Worm (Caenorhabditis elegans): ENCODE data around the gene fbxa-26.

Gene fbxa-26

DNA sequence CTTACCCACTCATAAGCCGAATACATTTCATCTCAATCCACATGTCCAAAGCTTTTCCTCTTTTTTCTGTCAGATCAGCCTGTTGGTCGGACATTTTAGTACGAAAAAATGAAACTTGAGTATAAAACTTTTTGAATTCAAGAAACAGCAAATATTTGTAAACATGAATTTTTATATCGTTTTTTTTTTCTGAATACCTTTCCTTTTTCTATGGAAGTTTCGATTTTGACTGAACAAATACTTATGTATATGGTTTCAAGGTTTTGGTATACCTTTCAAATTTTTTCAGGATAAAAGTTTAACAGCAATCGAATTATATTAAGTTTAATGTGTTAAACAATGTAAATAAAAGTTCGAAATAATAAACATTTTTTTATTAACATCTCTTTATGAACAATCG, 2.1 kb downstream of the fbxa-26 start, which contains the start of gene fbxa-5:
Gene fbxa-5 (minus strand): TSS at position 101 of the 400 bp plus-strand sequence.
- TF ChIP-seq nhr-237 (tag; optimal IDR thresholded peaks at IDR 0.05) (no peak), C04F5.9 (tag; optimal IDR thresholded peaks at IDR 0.05) (no peak), pqm-1 (tag; optimal IDR thresholded peaks at IDR 0.05) (no peak), dsc-1 (tag; optimal IDR thresholded peaks at IDR 0.05) (no peak), ceh-82 (tag; optimal IDR thresholded peaks at IDR 0.05) (no peak), ceh-63 (GFP tag; optimal IDR thresholded peaks at IDR 0.05) (no peak), mef-2 (tag; optimal IDR thresholded peaks at IDR 0.05) (no peak), ama-1 (optimal IDR thresholded peaks at IDR 0.05) (no peak), pag-3 (tag; optimal IDR thresholded peaks at IDR 0.05; ENCODE audit: borderline replicate concordance, insufficient read depth) (no peak), efl-3 (GFP tag; optimal IDR thresholded peaks at IDR 0.05) (no peak)

DNA sequence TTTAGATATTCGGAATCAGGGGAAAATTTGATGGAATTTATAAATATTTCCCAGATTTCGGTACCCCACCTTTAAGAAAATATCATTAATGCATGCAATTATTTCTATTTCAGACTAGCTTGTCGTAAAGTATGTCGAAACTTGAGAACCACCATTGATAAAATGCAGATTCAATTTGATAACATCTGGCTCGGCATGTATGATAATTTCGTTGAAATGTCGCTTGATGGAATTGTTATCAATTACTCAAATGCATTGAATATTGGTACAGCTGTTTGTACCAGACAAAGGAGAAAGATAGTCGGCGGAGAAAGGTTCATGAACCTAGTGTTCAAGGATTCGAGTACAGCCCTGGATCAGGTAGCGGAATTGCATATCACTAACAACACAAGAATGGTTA, 10.4 kb downstream of the fbxa-26 start, which contains the start of gene Y82E9BL.19:
Gene Y82E9BL.19 (plus strand): TSS at position 123 of the 400 bp plus-strand sequence.
- TF ChIP-seq elt-2 (tag; optimal IDR thresholded peaks at IDR 0.05), result peak; percentile 23
- no peak for TF ChIP-seq skn-1 (tag; optimal IDR thresholded peaks at IDR 0.05)

DNA sequence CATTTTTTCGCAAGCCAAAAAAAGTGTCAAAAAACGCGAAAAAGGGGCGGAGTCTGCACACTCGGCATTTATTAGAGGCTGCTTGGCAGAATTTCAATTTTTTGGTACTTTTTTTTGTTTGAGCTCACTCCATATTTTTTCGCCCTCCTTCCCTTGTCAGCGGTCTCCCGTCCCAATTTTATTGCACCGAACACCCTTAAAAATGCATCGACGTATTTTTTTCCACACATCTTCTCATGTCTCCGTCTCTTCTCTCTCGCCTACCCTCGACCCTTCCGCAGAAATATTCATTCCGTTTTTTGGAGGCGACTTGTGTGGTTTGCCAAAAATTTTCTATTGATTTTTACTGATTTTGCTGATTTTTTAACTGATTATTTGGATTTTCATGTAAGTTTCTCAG, 15.8 kb downstream of the fbxa-26 start, which contains the start of gene Y82E9BL.18:
Gene Y82E9BL.18 (plus strand): TSS at position 301 of the 400 bp plus-strand sequence.
- TF ChIP-seq lin-39 (tag; optimal IDR thresholded peaks at IDR 0.05) (no peak), mdl-1 (tag; optimal IDR thresholded peaks at IDR 0.05) (no peak), alr-1 (tag; optimal IDR thresholded peaks at IDR 0.05; ENCODE audit: borderline replicate concordance) (no peak)

DNA sequence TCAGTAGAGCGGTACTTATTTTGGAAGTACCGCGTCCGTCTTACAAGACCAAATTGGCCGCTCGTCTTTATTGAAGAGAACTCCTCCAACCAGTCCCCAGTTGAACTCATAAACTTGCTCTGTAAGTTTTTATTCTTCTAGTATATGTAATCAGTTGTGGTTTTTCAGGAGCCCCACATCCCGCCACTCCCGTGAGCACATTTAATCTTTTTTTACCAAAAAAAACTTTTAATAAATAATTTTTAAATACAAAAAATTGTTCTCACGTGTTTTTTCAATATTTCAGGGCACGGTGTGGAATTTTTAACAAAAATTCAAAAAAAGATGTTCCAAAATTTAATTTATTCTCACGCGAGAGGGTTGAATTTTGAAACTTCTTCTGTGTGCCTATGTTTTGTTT, 17.8 kb downstream of the fbxa-26 start, which contains the start of gene fbxa-14:
Gene fbxa-14 (minus strand): TSS at position 101 of the 400 bp plus-strand sequence.
- no peak for TF ChIP-seq alr-1 (tag; optimal IDR thresholded peaks at IDR 0.05; ENCODE audit: borderline replicate concordance)
- TF ChIP-seq lin-14 (GFP tag; optimal IDR thresholded peaks at IDR 0.05), result no peak
- no peak for TF ChIP-seq rnt-1 (tag; optimal IDR thresholded peaks at IDR 0.05)
- TF ChIP-seq snpc-4 (tag; optimal IDR thresholded peaks at IDR 0.05), result no peak
- no peak for TF ChIP-seq fkh-10 (GFP tag; optimal IDR thresholded peaks at IDR 0.05)
- no peak for TF ChIP-seq C04F5.9 (tag; optimal IDR thresholded peaks at IDR 0.05)
- no peak for TF ChIP-seq grh-1 (GFP tag; IDR thresholded peaks at IDR 0.05)
- no peak for TF ChIP-seq nhr-85 (tag)
- TF ChIP-seq tbx-2 (tag; optimal IDR thresholded peaks at IDR 0.05), result no peak
- TF ChIP-seq sup-37 (GFP tag; optimal IDR thresholded peaks at IDR 0.05), result no peak
- TF ChIP-seq sptf-1 (tag; optimal IDR thresholded peaks at IDR 0.05), result no peak
- no peak for TF ChIP-seq ama-1 (optimal IDR thresholded peaks at IDR 0.05)
- TF ChIP-seq blmp-1 (tag; optimal IDR thresholded peaks at IDR 0.05), result no peak
- no peak for TF ChIP-seq nhr-76 (tag; optimal IDR thresholded peaks at IDR 0.05)
- no peak for TF ChIP-seq lin-35 (GFP tag; optimal IDR thresholded peaks at IDR 0.05)
- no peak for TF ChIP-seq efl-1 (optimal IDR thresholded peaks at IDR 0.05)
- TF ChIP-seq efl-1 (GFP tag; optimal IDR thresholded peaks at IDR 0.05 in 1 of 2), result no peak
- no peak for TF ChIP-seq nhr-84 (tag; optimal IDR thresholded peaks at IDR 0.05)

DNA sequence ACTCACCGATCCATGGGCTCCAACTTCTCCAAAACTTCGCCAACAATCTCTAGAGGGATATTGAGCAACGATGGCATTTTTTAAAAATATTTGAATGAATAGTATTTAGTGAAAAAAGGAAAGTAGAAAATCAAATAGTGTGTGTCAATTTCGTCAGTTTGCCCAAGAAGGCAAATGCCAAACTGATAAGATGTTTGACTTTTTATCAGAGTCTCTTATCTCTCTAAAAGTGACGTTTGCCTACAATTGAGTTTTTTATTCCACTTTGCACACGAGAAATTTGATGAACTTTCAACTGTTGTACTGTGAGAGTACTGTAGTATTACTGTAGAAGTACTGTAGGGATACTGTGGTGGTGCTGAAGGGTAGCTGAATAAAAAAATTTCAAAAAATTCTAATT, 18.8 kb downstream of the fbxa-26 start:
- TF ChIP-seq pqm-1 (tag; optimal IDR thresholded peaks at IDR 0.05) (peak; percentile 89), lsy-2 (tag; optimal IDR thresholded peaks at IDR 0.05) (peak in 1 of 2 experiments; percentile 20), pax-3 (tag; optimal IDR thresholded peaks at IDR 0.05) (peak; percentile 16), ceh-82 (tag; optimal IDR thresholded peaks at IDR 0.05) (no peak), sox-4 (tag; optimal IDR thresholded peaks at IDR 0.05) (no peak), elt-2 (tag; optimal IDR thresholded peaks at IDR 0.05) (peak; percentile 92), ceh-8 (GFP tag; optimal IDR thresholded peaks at IDR 0.05) (no peak), nhr-76 (tag; optimal IDR thresholded peaks at IDR 0.05) (no peak)
